Worm (Caenorhabditis elegans) whole organism, L4/young adult: ENCODE measurements around the gene letm-1.

Source experiments
- W03F9.2 ChIP-seq: fragments of 150-350 bp; optimal IDR thresholded peaks from 2 replicates; lab custom pipeline; 2014; ENCODE audit warnings: missing biosample characterization, missing genetic modification characterization
- dao-5 ChIP-seq: sonication (generic microtip); optimal IDR thresholded peaks from 2 replicates; lab custom pipeline; 2016; ENCODE audit warnings: missing genotype, missing genetic modification characterization, moderate library complexity, missing compliant biosample characterization
- him-1 ChIP-seq: sonication (generic microtip); optimal IDR thresholded peaks from 2 replicates; lab custom pipeline; 2016; ENCODE audit warnings: missing genotype, missing genetic modification reagents, missing genetic modification characterization, missing compliant biosample characterization

The letm-1 gene

DNA sequence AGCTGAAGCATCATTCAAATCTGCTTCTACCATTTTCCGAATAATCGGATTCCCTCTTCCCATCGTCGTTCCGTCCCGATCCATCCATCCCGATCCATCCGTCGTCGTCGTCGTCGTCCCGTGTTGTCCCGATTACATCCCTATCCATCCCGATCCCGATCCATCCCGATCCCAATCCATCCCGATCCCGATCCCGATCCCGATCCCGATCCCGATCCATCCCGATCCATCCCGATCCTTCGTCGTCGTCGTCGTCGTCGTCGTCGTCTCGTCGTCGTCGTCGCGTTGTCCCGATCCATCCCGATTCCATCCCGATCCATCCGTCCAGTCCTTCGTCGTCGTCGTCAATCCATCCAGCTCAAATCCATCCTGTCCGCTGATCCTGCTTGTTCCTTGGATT lies 13.9 kb upstream of the letm-1 start:
- TF ChIP-seq W03F9.2 (tag; lab: Kevin White, UChicago) (no peak), dao-5 (no peak), him-1 (tag; lab: Kevin White, UChicago) (no peak)

DNA sequence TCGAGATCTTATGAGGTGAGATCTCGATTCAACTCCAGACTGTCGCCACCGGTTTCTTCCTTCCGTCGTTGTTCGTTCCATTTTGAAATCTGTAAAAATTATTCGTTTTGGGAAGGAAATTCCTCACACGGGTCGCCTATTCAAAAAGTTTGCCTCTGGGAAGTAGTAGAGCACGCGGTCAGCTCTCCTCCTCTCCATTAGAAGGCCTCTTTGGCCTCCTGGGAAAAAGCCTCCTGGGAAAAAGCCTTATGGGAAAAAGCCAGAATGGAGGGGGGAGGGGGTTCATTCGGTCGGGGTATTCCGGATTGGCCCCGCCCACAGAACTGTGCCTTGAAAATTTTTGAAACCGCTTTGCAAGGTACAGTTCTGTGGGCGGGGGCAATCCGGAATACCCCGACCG lies 13.4 kb upstream of the letm-1 start:
- TF ChIP-seq W03F9.2 (tag; lab: Kevin White, UChicago) (no peak), him-1 (tag; lab: Kevin White, UChicago) (no peak), dao-5 (no peak)

ce11 chrV:13649730-13650349 lies 11.2 kb upstream of the letm-1 start, which contains the start of gene H37A05.4:
Gene H37A05.4 (minus strand): TSS chrV:13649780.
- TF ChIP-seq dao-5: peak; percentile 7
- TF ChIP-seq him-1 (tag; lab: Kevin White, UChicago): no peak

DNA sequence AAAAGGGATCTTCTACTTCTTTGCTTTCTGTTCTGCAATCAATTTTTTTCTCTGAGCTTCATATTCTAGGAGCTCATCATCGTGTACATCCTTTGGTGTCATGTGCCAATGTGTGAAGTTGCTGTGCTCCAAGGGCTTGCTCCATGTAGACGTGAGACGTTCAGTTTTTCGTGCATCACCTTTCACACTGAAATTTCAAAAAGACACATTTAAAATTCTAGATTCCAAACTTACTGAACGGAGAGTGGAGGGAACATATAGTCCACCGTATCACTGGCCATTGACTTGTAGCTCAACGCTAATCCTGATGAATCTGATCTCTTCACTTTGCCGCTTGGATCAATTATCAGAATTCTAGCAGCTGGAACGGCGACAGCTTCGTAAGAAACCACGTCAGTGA lies 10.3 kb upstream of the letm-1 start:
- no peak for TF ChIP-seq him-1 (tag; lab: Kevin White, UChicago)
- TF ChIP-seq dao-5: no peak
- no peak for TF ChIP-seq W03F9.2 (tag; lab: Kevin White, UChicago)

- TF ChIP-seq him-1 (tag; lab: Kevin White, UChicago) (no peak), W03F9.2 (tag; lab: Kevin White, UChicago) (no peak), dao-5 (no peak)
Observed at ce11 chrV:13652322-13652721, 8.7 kb upstream of the letm-1 start.

DNA sequence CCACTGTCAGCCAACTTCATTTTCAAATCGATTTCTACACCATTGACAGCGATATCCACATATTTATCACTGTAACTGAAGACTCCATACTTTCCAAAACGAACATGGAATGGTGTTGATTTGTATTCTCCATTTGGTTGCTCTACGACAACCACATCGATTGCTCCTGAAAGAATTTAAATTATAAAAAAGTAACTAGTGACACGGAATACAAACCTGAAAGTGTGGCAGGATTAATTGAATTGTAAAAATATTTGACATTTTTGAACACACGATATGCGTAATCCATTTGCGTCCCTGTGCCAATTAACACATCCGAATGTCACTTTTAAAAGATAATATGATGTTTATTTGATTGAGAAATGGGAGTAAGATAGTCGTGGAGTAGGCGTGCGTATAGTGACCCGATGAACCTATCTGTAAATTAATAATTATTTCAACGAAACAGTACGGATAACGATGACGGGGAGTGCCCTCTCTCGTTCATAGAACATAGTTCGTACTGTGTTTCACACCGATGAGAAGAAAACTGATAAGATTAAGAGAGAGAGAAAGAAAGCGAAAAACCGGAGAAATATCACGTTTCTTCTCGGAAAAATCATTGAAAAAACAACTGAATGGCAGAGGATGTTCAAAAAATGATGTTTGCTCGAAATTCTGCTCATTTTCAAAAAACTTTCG lies 7.2 kb upstream of the letm-1 start, which contains the start of gene lpin-1:
TSS of gene lpin-1 (minus strand) at position 417 of the 681 bp plus-strand sequence.
- TF ChIP-seq dao-5: no peak
- TF ChIP-seq him-1 (tag; lab: Kevin White, UChicago): no peak
- no peak for TF ChIP-seq W03F9.2 (tag; lab: Kevin White, UChicago)

- TF ChIP-seq W03F9.2 (tag; lab: Kevin White, UChicago) (no peak), dao-5 (no peak), him-1 (tag; lab: Kevin White, UChicago) (no peak)
Observed at ce11 chrV:13654394-13654792, 6.7 kb upstream of the letm-1 start.

- TF ChIP-seq him-1 (tag; lab: Kevin White, UChicago) (peak; percentile 48), dao-5 (no peak)
Observed at ce11 chrV:13655202-13655764, 5.8 kb upstream of the letm-1 start.

DNA sequence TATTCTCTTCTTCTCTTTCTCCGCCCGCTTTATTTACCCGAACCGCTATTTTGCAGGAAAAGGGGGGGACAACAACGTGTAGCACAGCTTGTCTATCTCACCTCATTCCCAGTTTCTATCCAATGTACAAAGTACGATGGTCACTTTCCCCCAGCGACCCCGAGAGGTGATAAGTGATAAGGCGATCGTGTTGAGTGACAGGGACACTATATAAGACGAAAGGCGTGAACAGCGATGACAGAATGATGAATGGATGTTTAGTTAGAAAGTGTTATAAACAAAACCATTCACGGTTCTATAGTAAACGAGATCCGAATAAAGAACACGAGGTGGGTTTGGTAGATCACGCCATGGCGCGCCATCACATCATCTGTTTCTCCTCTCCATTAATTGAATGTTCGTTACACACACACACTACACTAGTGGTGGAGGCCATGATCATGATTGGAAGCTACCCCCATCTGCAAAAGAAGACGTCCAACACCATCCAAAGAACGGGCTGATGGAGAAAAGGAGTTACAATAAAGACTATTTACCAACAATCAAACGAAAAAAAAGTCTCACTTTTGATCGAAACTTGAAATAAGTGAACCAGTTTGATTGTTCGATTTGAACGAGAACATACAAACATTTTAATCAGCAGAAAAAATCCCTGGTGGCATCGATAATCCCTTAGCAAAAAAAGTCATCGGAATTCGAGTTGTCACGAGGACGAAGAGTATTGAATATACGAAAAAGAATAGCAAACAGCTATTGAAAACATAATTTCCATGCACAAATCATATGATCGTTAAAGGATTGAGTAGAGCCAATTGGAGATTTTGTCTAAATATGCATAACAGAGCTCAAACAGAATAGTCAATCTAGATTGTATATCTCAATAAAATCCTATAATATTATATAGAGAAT lies 4.5 kb upstream of the letm-1 start:
- TF ChIP-seq him-1 (tag; lab: Kevin White, UChicago) (no peak), W03F9.2 (tag; lab: Kevin White, UChicago) (no peak), dao-5 (no peak)

- no peak for TF ChIP-seq dao-5
- TF ChIP-seq him-1 (tag; lab: Kevin White, UChicago): no peak
- TF ChIP-seq W03F9.2 (tag; lab: Kevin White, UChicago): peak; percentile 29
Observed at ce11 chrV:13657291-13657690, 3.8 kb upstream of the letm-1 start.

- no peak for TF ChIP-seq W03F9.2 (tag; lab: Kevin White, UChicago)
- TF ChIP-seq dao-5: no peak
- no peak for TF ChIP-seq him-1 (tag; lab: Kevin White, UChicago)
Observed at ce11 chrV:13657841-13658338, 3.2 kb upstream of the letm-1 start.

DNA sequence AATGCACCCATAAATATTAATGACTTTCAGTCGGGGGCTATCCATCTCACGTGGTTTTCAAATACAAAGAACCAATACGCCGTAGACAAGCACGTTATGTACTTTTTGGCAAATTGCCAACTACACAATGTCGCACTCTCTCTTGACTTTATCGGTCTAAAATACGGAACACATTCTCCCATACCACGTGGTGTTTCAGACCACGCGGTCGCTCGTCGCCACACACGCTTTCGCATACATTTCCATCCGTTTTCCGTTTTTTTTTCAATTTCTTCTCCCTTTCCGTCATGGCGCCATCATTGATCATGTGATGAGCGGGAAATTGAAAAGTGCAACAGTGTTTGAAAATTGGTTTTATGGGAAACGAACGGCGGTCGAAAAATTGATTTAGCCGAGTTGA lies 2.5 kb upstream of the letm-1 start:
- TF ChIP-seq W03F9.2 (tag; lab: Kevin White, UChicago) (peak; percentile 28), him-1 (tag; lab: Kevin White, UChicago) (no peak), dao-5 (no peak)

DNA sequence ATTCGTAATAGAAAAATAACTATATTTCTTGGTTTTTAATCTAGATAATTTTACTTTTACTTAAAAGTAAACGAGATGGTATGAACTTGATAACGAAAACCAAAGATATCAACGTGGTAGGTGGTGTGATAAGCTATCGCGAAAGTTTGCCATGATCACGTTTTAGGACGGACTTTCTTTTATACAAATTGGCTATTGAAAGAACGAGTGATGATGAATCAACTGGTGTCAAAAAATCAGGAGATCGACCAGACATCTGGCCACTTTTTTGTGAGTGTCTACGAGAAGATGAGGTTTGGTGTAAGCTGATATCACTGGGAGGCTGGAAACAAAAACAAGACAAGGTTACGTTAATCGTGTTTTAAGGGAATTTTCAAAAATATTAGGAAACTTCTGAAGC lies 1.8 kb upstream of the letm-1 start:
- no peak for TF ChIP-seq him-1 (tag; lab: Kevin White, UChicago)
